Worm (Caenorhabditis elegans): ENCODE results near the gene Y75B7AR.1.

Gene Y75B7AR.1

ce11 chrV:1433419-1433765, 40.6 kb upstream of the Y75B7AR.1 start:
- TF ChIP-seq unc-62 (GFP tag; optimal IDR thresholded peaks at IDR 0.05) (no peak), elt-1 (tag; optimal IDR thresholded peaks at IDR 0.05; ENCODE audit: borderline replicate concordance, insufficient read depth) (no peak), sem-2 (GFP tag; optimal IDR thresholded peaks at IDR 0.05) (no peak), M03D4.4 (tag; optimal IDR thresholded peaks at IDR 0.05) (no peak), bed-3 (GFP tag; optimal IDR thresholded peaks at IDR 0.05) (no peak), cnd-1 (tag; optimal IDR thresholded peaks at IDR 0.05) (no peak), nhr-28 (tag; optimal IDR thresholded peaks at IDR 0.05) (no peak), nhr-2 (tag; optimal IDR thresholded peaks at IDR 0.05) (no peak)

DNA sequence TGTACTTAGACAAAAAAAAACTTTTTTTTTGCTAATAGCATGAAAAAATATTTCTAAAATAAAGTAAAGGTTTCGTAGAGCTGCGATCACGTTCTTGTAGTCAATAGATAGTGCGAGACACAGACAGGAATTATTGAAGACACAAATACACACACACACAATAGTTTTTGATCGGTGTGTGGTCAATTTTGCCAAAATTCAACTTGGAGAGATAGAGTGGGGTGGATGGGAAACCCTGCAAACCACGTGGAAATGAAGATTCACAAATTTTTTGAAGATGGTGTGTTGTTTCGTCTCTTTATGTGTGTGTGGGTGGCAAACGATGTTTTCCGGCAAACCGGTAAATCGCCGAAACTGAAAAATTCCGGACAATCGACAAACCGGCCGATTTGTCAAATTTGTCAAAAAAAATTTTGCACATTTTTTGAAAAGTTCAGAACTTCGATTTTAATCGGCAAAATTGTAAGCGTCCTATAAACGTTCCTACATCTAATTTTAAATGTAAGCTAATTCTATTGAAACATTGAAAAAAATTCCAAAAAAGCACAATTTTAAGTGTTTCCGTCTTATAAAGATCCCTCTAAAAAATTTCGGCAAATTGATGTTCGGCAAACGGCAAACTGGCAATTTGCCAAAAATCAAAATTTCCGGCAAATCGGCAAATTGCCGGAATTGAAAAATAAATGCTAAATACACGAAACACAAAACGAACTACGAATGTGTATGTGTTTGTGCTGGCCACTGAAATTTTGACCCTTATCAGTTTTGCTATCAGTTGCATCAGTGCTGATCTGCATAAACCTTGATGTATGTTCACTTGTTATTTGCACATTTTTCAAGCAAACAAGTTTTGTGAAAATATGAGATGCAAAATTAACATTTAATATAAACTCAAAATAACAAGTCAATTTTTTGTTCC, 40.0 kb upstream of the Y75B7AR.1 start:
- TF ChIP-seq nhr-76 (tag; optimal IDR thresholded peaks at IDR 0.05), result no peak
- no peak for TF ChIP-seq sptf-1 (tag; optimal IDR thresholded peaks at IDR 0.05)
- TF ChIP-seq zip-8 (tag; optimal IDR thresholded peaks at IDR 0.05), result no peak
- TF ChIP-seq ces-1 (GFP tag; optimal IDR thresholded peaks at IDR 0.05), result no peak
- no peak for TF ChIP-seq unc-39 (tag; optimal IDR thresholded peaks at IDR 0.05)
- TF ChIP-seq blmp-1 (tag; optimal IDR thresholded peaks at IDR 0.05), result no peak
- TF ChIP-seq hlh-1 (tag; optimal IDR thresholded peaks at IDR 0.05), result no peak
- no peak for TF ChIP-seq ceh-83 (GFP tag; optimal IDR thresholded peaks at IDR 0.05)
- TF ChIP-seq nhr-28 (tag; optimal IDR thresholded peaks at IDR 0.05), result no peak
- no peak for TF ChIP-seq mls-2 (tag; optimal IDR thresholded peaks at IDR 0.05)
- no peak for TF ChIP-seq bed-3 (GFP tag; optimal IDR thresholded peaks at IDR 0.05)

DNA sequence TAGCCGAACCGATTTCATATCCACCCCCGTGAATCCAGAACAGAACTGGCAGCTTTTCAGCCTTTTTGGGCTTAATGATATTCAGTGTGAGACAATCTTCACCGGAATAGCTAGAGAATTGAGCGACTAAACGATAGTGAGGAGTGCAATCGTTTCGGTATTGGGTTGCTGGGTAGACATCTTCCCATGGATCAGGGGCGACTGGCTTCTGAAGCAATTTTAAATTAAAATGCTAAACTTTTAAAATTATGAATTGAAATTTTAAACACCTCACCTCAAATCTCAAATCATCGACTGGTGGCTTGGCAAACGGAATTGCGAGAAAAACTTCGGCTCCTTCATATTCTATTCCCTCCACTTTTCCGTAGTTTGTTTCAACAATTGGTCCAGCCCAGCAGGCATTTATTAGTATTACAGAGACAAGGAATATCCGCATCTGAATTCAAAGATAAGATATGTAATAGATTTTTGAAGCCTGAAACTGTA, 38.9 kb upstream of the Y75B7AR.1 start, which contains the start of gene ges-1:
Gene ges-1 (minus strand): TSS at position 436 of the 486 bp plus-strand sequence.
- TF ChIP-seq M03D4.4 (tag; optimal IDR thresholded peaks at IDR 0.05) (no peak), nhr-76 (tag; optimal IDR thresholded peaks at IDR 0.05) (no peak), pha-4 (tag; optimal IDR thresholded peaks at IDR 0.05) (no peak), ceh-43 (GFP tag; optimal IDR thresholded peaks at IDR 0.05) (no peak), cnd-1 (tag; optimal IDR thresholded peaks at IDR 0.05) (no peak), zip-8 (tag; optimal IDR thresholded peaks at IDR 0.05) (no peak), hlh-1 (tag; optimal IDR thresholded peaks at IDR 0.05) (no peak), lin-13 (tag; optimal IDR thresholded peaks at IDR 0.05) (no peak), mab-5 (tag; optimal IDR thresholded peaks at IDR 0.05) (no peak)

DNA sequence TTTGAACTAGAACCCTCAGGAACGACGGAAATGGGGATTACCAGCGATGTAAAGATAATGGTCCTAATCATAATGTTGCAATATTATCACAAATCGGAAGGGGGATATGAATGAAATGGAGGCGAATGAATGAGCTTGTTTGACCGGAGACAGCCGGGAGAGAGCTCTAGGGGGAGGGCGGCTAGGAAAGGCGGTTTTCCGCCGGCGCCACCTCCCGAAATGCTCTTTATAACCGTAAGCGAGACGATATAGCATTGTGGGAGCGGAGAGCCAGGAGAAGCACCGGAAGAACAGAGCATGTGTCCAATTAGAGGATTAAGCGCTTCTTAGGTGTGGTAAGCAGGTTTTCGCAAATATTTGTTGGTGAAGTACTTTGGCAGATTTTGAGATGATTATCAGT, 32.8 kb upstream of the Y75B7AR.1 start, which contains the start of gene R12A1.3:
Gene R12A1.3 (minus strand): TSS at position 200 of the 400 bp plus-strand sequence.
- TF ChIP-seq pha-4 (tag; optimal IDR thresholded peaks at IDR 0.05) (peak; percentile 9), sem-2 (GFP tag; optimal IDR thresholded peaks at IDR 0.05) (no peak), elt-1 (tag; optimal IDR thresholded peaks at IDR 0.05; ENCODE audit: borderline replicate concordance, insufficient read depth) (no peak), nhr-237 (tag; optimal IDR thresholded peaks at IDR 0.05) (no peak), nhr-76 (tag; optimal IDR thresholded peaks at IDR 0.05) (no peak), cnd-1 (tag; optimal IDR thresholded peaks at IDR 0.05) (no peak), flh-1 (GFP tag; optimal IDR thresholded peaks at IDR 0.05) (no peak), mab-5 (tag; optimal IDR thresholded peaks at IDR 0.05) (no peak), ham-2 (GFP tag; optimal IDR thresholded peaks at IDR 0.05) (no peak)

- no peak for TF ChIP-seq mep-1 (tag; optimal IDR thresholded peaks at IDR 0.05)
- TF ChIP-seq snpc-4 (tag; optimal IDR thresholded peaks at IDR 0.05), result no peak
- peak; percentile 9 for TF ChIP-seq ham-2 (GFP tag; optimal IDR thresholded peaks at IDR 0.05)
- peak; percentile 44 for TF ChIP-seq sptf-1 (tag; optimal IDR thresholded peaks at IDR 0.05)
These were observed 30.5 kb upstream of the Y75B7AR.1 start for ce11 chrV:1423338-1423737.

DNA sequence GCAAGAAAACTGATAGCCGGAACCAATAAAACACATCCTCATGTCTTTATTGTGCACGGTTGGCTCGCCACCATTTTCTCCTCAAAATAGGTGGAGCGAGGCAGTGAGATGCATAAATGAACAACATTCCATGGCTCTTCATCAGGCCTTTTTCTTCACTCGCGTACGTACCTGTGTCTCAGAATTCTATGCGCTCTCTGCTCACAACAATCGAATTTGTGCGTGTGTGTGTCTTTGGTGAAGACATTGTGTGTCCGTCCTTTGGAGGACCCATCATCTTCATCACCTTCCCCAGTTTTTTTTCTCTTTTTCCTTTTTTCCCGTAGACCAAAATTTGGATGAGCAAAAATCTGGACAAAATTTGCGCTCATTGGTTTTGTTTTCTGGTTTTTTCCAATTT, 29.5 kb upstream of the Y75B7AR.1 start:
- no peak for TF ChIP-seq nhr-12 (tag; optimal IDR thresholded peaks at IDR 0.05)
- TF ChIP-seq ces-1 (GFP tag; optimal IDR thresholded peaks at IDR 0.05), result peak; percentile 55
- no peak for TF ChIP-seq elt-1 (tag; optimal IDR thresholded peaks at IDR 0.05; ENCODE audit: borderline replicate concordance, insufficient read depth)
